Fruit fly (Drosophila melanogaster) whole organism, embryonic: ENCODE results near the gene E23.

Experiments
- B-H2 ChIP-seq: fragments of 200-800 bp; sonication (Bioruptor generic); optimal IDR thresholded peaks from 2 replicates; lab custom pipeline; 2018; ENCODE audit warnings: missing biosample characterization, mild to moderate bottlenecking, missing genetic modification characterization
- Bdp1 ChIP-seq: fragments of 200-800 bp; sonication (Bioruptor generic); optimal IDR thresholded peaks from 3 replicates; lab custom pipeline; 2016; ENCODE audit warnings: missing biosample characterization, missing genetic modification characterization
- Bteb2 ChIP-seq: fragments of 200-800 bp; sonication (Bioruptor generic); optimal IDR thresholded peaks from 2 replicates; lab custom pipeline; 2016; ENCODE audit warnings: missing biosample characterization, missing genetic modification characterization
- CG11247 ChIP-seq: fragments of 200-800 bp; sonication (Bioruptor generic); IDR thresholded peaks from 2 replicates; pipeline ENCODE4 v1.3.6; 2022; ENCODE audit warnings: missing biosample characterization, missing genetic modification characterization
- CG11456 ChIP-seq: fragments of 200-800 bp; sonication (Bioruptor generic); IDR thresholded peaks from 3 replicates; pipeline ENCODE4 v1.3.6; 2022; ENCODE audit warnings: missing biosample characterization, missing genetic modification characterization
- CG12744 ChIP-seq: fragments of 200-800 bp; sonication (Bioruptor generic); optimal IDR thresholded peaks from 2 replicates; lab custom pipeline; 2016; ENCODE audit warnings: missing biosample characterization, missing genetic modification characterization
- CG14667 ChIP-seq: fragments of 200-800 bp; sonication (Bioruptor generic); IDR thresholded peaks from 2 replicates; pipeline ENCODE4 v1.3.6; 2022; ENCODE audit warnings: missing biosample characterization, missing genetic modification characterization
- CG16863 ChIP-seq: fragments of 200-800 bp; sonication (Bioruptor generic); optimal IDR thresholded peaks from 3 replicates; lab custom pipeline; 2016; ENCODE audit warnings: missing biosample characterization, missing genetic modification characterization
- CG17359 ChIP-seq: fragments of 200-800 bp; sonication (Bioruptor generic); optimal IDR thresholded peaks from 3 replicates; lab custom pipeline; 2018; ENCODE audit warnings: missing biosample characterization, mild to moderate bottlenecking, missing genetic modification characterization, moderate library complexity
- CG18619 ChIP-seq: fragments of 200-800 bp; sonication (Bioruptor generic); optimal IDR thresholded peaks from 3 replicates; lab custom pipeline; 2017; ENCODE audit warnings: missing biosample characterization, mild to moderate bottlenecking, missing genetic modification characterization
- CG2875 ChIP-seq: fragments of 200-800 bp; sonication (Bioruptor generic); optimal IDR thresholded peaks from 2 replicates; lab custom pipeline; 2017; ENCODE audit warnings: missing biosample characterization, mild to moderate bottlenecking, missing genetic modification characterization, missing genetic modification reagents
- CG31224 ChIP-seq: fragments of 200-800 bp; sonication (Bioruptor generic); IDR thresholded peaks from 2 replicates; pipeline ENCODE4 v1.3.6; 2022; ENCODE audit warnings: missing biosample characterization, missing genetic modification characterization
- CG33213 ChIP-seq: fragments of 200-800 bp; sonication (Bioruptor generic); optimal IDR thresholded peaks from 3 replicates; lab custom pipeline; 2016; ENCODE audit warnings: missing biosample characterization, missing genetic modification characterization
- CG34224 ChIP-seq: fragments of 200-800 bp; sonication (Bioruptor generic); IDR thresholded peaks from 3 replicates; pipeline ENCODE4 v1.3.6; 2022; ENCODE audit warnings: missing biosample characterization, missing genetic modification characterization; ENCODE audit not compliant: partially characterized antibody
- CG4730 ChIP-seq: fragments of 200-800 bp; sonication (Bioruptor generic); IDR thresholded peaks from 2 replicates; pipeline ENCODE4 v1.3.6; 2022; ENCODE audit warnings: missing biosample characterization, missing genetic modification characterization
- CG5245 ChIP-seq: fragments of 200-800 bp; sonication (Bioruptor generic); optimal IDR thresholded peaks from 3 replicates; lab custom pipeline; 2016; ENCODE audit warnings: missing biosample characterization, missing genetic modification characterization
- CG8089 ChIP-seq: fragments of 200-800 bp; sonication (Bioruptor generic); optimal IDR thresholded peaks from 3 replicates; lab custom pipeline; 2016; ENCODE audit warnings: missing biosample characterization, missing genetic modification characterization
- CG9609 ChIP-seq: fragments of 200-800 bp; sonication (Bioruptor generic); optimal IDR thresholded peaks from 3 replicates; lab custom pipeline; 2016; ENCODE audit warnings: missing biosample characterization, missing genetic modification characterization
- CG9932 ChIP-seq: fragments of 200-800 bp; sonication (Bioruptor generic); IDR thresholded peaks from 2 replicates; pipeline ENCODE4 v1.3.6; 2022; ENCODE audit warnings: missing biosample characterization, missing genetic modification characterization
- Dek ChIP-seq: fragments of 200-800 bp; sonication (Bioruptor generic); optimal IDR thresholded peaks from 3 replicates; lab custom pipeline; 2019; ENCODE audit warnings: missing biosample characterization, mild to moderate bottlenecking, missing genetic modification characterization, moderate library complexity
- Doc3 ChIP-seq: fragments of 200-800 bp; sonication (Bioruptor generic); IDR thresholded peaks from 3 replicates; pipeline ENCODE4 v1.3.6; 2022; ENCODE audit warnings: missing biosample characterization, missing genetic modification characterization; ENCODE audit not compliant: partially characterized antibody
- Dp ChIP-seq: fragments of 200-800 bp; sonication (Bioruptor generic); optimal IDR thresholded peaks from 2 replicates; lab custom pipeline; 2018; ENCODE audit warnings: missing biosample characterization, mild to moderate bottlenecking, missing genetic modification characterization, moderate library complexity
- Drgx ChIP-seq: fragments of 200-800 bp; sonication (Bioruptor generic); IDR thresholded peaks from 2 replicates; pipeline ENCODE4 v1.3.6; 2022; ENCODE audit warnings: missing biosample characterization, missing genetic modification characterization
- Ets97D ChIP-seq: fragments of 200-800 bp; sonication (Bioruptor generic); optimal IDR thresholded peaks from 3 replicates; lab custom pipeline; 2016; ENCODE audit warnings: missing biosample characterization, missing genetic modification characterization
- Fer1 ChIP-seq: fragments of 200-800 bp; sonication (Bioruptor generic); optimal IDR thresholded peaks from 2 replicates; lab custom pipeline; 2017; ENCODE audit warnings: missing biosample characterization, mild to moderate bottlenecking, missing genetic modification characterization
- Jarid2 ChIP-seq: fragments of 200-800 bp; sonication (Bioruptor generic); optimal IDR thresholded peaks from 3 replicates; lab custom pipeline; 2017; ENCODE audit warnings: mild to moderate bottlenecking, missing biosample characterization, missing genetic modification reagents, missing genetic modification characterization
- Lhr ChIP-seq: fragments of 200-800 bp; sonication (Bioruptor generic); optimal IDR thresholded peaks from 3 replicates; lab custom pipeline; 2017; ENCODE audit warnings: mild to moderate bottlenecking, missing biosample characterization, missing genetic modification reagents, missing genetic modification characterization
- Lpt ChIP-seq: fragments of >200 bp; optimal IDR thresholded peaks from 2 replicates; lab custom pipeline; 2018; ENCODE audit warnings: missing biosample characterization, missing genetic modification characterization
- MESR4 ChIP-seq: fragments of 200-800 bp; sonication (Bioruptor generic); optimal IDR thresholded peaks from 2 replicates; lab custom pipeline; 2018; ENCODE audit warnings: missing biosample characterization, mild to moderate bottlenecking, missing genetic modification characterization, moderate library complexity
- Oaz ChIP-seq: fragments of 200-800 bp; sonication (Bioruptor generic); IDR thresholded peaks from 2 replicates; pipeline ENCODE4 v1.3.6; 2022; ENCODE audit warnings: missing biosample characterization, missing genetic modification characterization
- Oli ChIP-seq: fragments of 200-800 bp; sonication (Bioruptor generic); optimal IDR thresholded peaks from 2 replicates; lab custom pipeline; 2018; ENCODE audit warnings: missing biosample characterization, mild to moderate bottlenecking, missing genetic modification characterization, moderate library complexity
- ase ChIP-seq: fragments of 200-800 bp; sonication (Bioruptor generic); IDR thresholded peaks from 3 replicates; pipeline ENCODE4 v1.3.6; 2022; ENCODE audit warnings: missing biosample characterization, missing genetic modification characterization
- btn ChIP-seq: fragments of 200-800 bp; sonication (Bioruptor generic); optimal IDR thresholded peaks from 2 replicates; lab custom pipeline; 2016; ENCODE audit warnings: missing biosample characterization, missing genetic modification characterization
- caup ChIP-seq: fragments of 200-800 bp; sonication (Bioruptor generic); optimal IDR thresholded peaks from 3 replicates; lab custom pipeline; 2017; ENCODE audit warnings: missing biosample characterization, mild to moderate bottlenecking, missing genetic modification characterization, moderate library complexity; ENCODE audit not compliant: severe bottlenecking
- chinmo ChIP-seq: fragments of 200-800 bp; sonication (Bioruptor generic); IDR thresholded peaks from 4 replicates; pipeline ENCODE4 v1.3.6; 2022; ENCODE audit warnings: missing biosample characterization, missing genetic modification characterization; ENCODE audit not compliant: partially characterized antibody
- croc ChIP-seq: fragments of 200-800 bp; sonication (Bioruptor generic); conservative IDR thresholded peaks from 3 replicates; pipeline ENCODE4 v1.3.6; 2022; ENCODE audit warnings: missing biosample characterization, missing genetic modification characterization
- grau ChIP-seq: fragments of 200-800 bp; optimal IDR thresholded peaks from 3 replicates; lab custom pipeline; 2019; ENCODE audit warnings: missing biosample characterization, mild to moderate bottlenecking, missing genetic modification characterization, moderate library complexity
- kah ChIP-seq: fragments of 200-800 bp; sonication (Bioruptor generic); optimal IDR thresholded peaks from 2 replicates; lab custom pipeline; 2018; ENCODE audit warnings: missing biosample characterization, mild to moderate bottlenecking, missing genetic modification characterization
- lbe ChIP-seq: fragments of 200-800 bp; sonication (Bioruptor generic); optimal IDR thresholded peaks from 2 replicates; lab custom pipeline; 2016; ENCODE audit warnings: missing biosample characterization, mild to moderate bottlenecking, missing genetic modification characterization
- maf-S ChIP-seq: fragments of 200-800 bp; sonication (Bioruptor generic); optimal IDR thresholded peaks from 2 replicates; lab custom pipeline; 2016; ENCODE audit warnings: missing biosample characterization, missing genetic modification characterization
- nom ChIP-seq: fragments of 200-800 bp; sonication (Bioruptor generic); optimal IDR thresholded peaks from 2 replicates; lab custom pipeline; 2017; ENCODE audit warnings: missing biosample characterization, missing genetic modification characterization, mild to moderate bottlenecking, moderate library complexity, missing genetic modification reagents
- oc ChIP-seq: fragments of 200-800 bp; sonication (Bioruptor generic); optimal IDR thresholded peaks from 2 replicates; lab custom pipeline; 2018; ENCODE audit warnings: missing biosample characterization, mild to moderate bottlenecking, missing genetic modification characterization, moderate library complexity
- salm ChIP-seq: fragments of 200-800 bp; sonication (Bioruptor generic); optimal IDR thresholded peaks from 2 replicates; lab custom pipeline; 2018; ENCODE audit warnings: missing biosample characterization, mild to moderate bottlenecking, missing genetic modification characterization
- slbo ChIP-seq: fragments of 200-800 bp; sonication (Bioruptor generic); IDR thresholded peaks from 2 replicates; pipeline ENCODE4 v1.3.6; 2022; ENCODE audit warnings: missing biosample characterization, missing genetic modification characterization
- sna ChIP-seq: fragments of 200-800 bp; sonication (Bioruptor generic); IDR thresholded peaks from 2 replicates; pipeline ENCODE4 v1.3.6; 2022; ENCODE audit warnings: missing biosample characterization, missing genetic modification characterization; ENCODE audit not compliant: partially characterized antibody
- so ChIP-seq: fragments of 200-800 bp; sonication (Bioruptor generic); IDR thresholded peaks from 3 replicates; pipeline ENCODE4 v1.3.6; 2022; ENCODE audit warnings: missing biosample characterization, missing genetic modification characterization
- tap ChIP-seq: fragments of 200-800 bp; optimal IDR thresholded peaks from 3 replicates; lab custom pipeline; 2019; ENCODE audit warnings: missing biosample characterization, mild to moderate bottlenecking, missing genetic modification characterization, moderate library complexity
- tll ChIP-seq, 2 experiments: fragments of 200-800 bp in 1 of 2; fragments of >200 bp in 1 of 2; sonication (Bioruptor generic) in 1 of 2; optimal IDR thresholded peaks; 2 replicates each; lab custom pipeline; 2017 to 2019; ENCODE audit warnings: missing biosample characterization in 2 of 2, missing genetic modification characterization in 2 of 2, mild to moderate bottlenecking in 1 of 2, moderate library complexity in 1 of 2
- usp ChIP-seq: fragments of >200 bp; optimal IDR thresholded peaks from 2 replicates; lab custom pipeline; 2017; ENCODE audit warnings: missing biosample characterization, missing genetic modification characterization

Gene E23

DNA sequence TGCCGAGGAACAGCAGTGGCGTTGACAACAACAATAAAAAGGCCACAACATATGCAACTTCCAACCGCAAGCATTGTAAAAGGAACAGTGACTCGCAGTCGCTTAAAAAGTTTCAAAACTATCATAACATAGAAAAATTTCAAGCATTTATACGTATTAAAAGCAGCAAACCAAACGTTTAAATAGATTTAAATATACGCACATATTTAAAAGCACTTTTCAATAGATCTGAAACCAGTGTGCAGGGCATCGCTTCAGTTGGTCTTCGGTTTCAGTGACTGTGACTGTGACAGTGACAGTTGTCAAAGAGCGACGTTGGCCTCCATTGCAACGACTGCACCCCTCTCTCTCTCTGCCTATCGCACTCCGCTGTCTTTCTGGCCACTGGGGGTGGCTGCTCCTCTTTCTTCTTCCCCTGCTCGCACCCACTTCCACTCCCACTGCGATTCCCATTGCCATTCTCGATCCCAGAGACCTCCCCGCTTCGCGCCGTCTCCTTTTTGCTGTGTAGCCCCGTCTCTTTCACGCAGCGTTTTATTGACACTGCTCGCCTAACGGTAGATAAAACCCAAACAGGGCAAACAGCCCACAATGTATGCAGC lies 6.4 kb downstream of the E23 start (continued):
- TF ChIP-seq B-H2 (GFP tag; lab: Kevin White, UChicago) (no peak), CG17359 (tag; lab: Kevin White, UChicago) (peak; percentile 93), Bdp1 (GFP tag; lab: Kevin White, UChicago) (peak; percentile 60), tll (GFP tag; optimal IDR thresholded peaks at IDR 0.05; lab: Kevin White, UChicago) (no peak), ase (peak; percentile 95), CG9932 (GFP tag; lab: Robert Waterston, UW) (no peak), Fer1 (no peak), CG14667 (GFP tag; lab: Robert Waterston, UW) (peak; percentile 89), CG11247 (peak; percentile 74), caup (GFP tag; lab: Kevin White, UChicago) (peak; percentile 12), Doc3 (no peak), so (GFP tag; lab: Robert Waterston, UW) (peak; percentile 49; the same call in 1 of the 3 replicates), kah (GFP tag; lab: Kevin White, UChicago) (peak; percentile 72), CG12744 (GFP tag; lab: Kevin White, UChicago) (no peak), CG31224 (GFP tag; lab: Robert Waterston, UW) (0 out of 2 replicates have a peak, but pooled peaks have one; percentile 13), Oli (peak; percentile 82), nom (peak; percentile 79), sna (GFP tag; lab: Robert Waterston, UW) (peak; percentile 57; the same call in 1 of the 2 replicates), CG4730 (peak; percentile 81), CG18619 (GFP tag; lab: Kevin White, UChicago) (peak; percentile 33), Bteb2 (GFP tag; lab: Kevin White, UChicago) (no peak), usp (GFP tag; lab: Kevin White, UChicago) (no peak), btn (peak; percentile 56), CG5245 (GFP tag; lab: Kevin White, UChicago) (peak; percentile 48), chinmo (GFP tag; lab: Robert Waterston, UW) (no peak), Jarid2 (GFP tag; lab: Kevin White, UChicago) (peak; percentile 50), Dek (tag; lab: Kevin White, UChicago) (peak; percentile 47), maf-S (peak; percentile 13), salm (peak; percentile 66), Lpt (no peak), lbe (peak; percentile 66), CG2875 (GFP tag; lab: Kevin White, UChicago) (peak; percentile 84), Dp (no peak), CG34224 (GFP tag; lab: Robert Waterston, UW) (no peak), grau (peak; percentile 64), Oaz (GFP tag; lab: Robert Waterston, UW) (peak; percentile 54; the same call in 1 of the 2 replicates), Drgx (GFP tag; lab: Robert Waterston, UW) (peak; percentile 98), Ets97D (GFP tag; lab: Kevin White, UChicago) (peak; percentile 31), tap (tag; lab: Kevin White, UChicago) (peak; percentile 79), CG8089 (peak; percentile 52), CG11456 (GFP tag; lab: Robert Waterston, UW) (peak; percentile 75), Lhr (peak; percentile 53), CG9609 (GFP tag; lab: Kevin White, UChicago) (peak; percentile 29), CG16863 (GFP tag; lab: Kevin White, UChicago) (peak; percentile 71), croc (GFP tag; lab: Robert Waterston, UW) (peak; percentile 92), CG33213 (GFP tag; lab: Kevin White, UChicago) (peak; percentile 52), MESR4 (peak; percentile 12), slbo (GFP tag; lab: Robert Waterston, UW) (peak; percentile 64), oc (peak; percentile 85)
